Fruit fly (Drosophila melanogaster): ENCODE results near the gene tplus3b.

The tplus3b gene

DNA sequence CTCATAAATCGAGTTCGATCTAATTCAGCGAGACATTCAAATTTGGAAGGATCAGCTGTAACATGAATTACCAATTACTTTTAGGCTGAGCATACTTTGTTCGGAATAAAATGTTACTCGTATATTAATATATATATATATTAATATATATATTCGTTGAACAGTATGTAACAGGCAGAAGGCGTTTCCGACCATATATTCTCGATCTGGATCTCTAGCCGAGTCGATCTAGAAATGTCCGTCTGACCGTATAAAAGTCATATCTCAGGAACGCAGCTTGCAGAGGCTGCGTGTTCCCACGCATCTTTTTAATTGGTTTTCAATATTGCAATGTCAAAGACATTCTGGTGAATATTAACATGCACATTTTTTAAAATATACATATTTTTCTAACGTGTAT lies at the start of gene tplus3b:
tplus3b (minus strand) TSS at position 101 of the 400 bp plus-strand sequence.
- TF ChIP-seq Myc (optimal IDR thresholded peaks at IDR 0.05) (no peak), ttk (optimal IDR thresholded peaks at IDR 0.05) (no peak)

DNA sequence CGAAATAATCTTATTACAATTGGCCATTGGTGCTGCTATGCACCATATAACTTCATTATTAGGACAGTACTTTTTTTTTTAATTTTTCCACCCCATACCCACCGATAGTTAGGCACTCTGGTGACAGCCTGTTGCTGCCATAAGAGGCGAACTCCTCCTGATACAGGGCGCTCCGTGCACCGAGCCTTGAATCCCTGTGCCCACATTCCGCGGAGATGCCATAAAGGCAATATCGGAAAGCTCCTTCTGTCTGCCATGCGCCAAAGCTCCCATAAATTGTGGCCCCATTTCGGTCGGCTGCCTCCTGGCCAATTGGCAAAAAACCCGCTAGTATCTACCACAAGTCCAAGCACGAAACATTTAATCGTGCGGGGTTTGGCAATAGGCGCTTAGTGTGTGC lies 49.0 kb upstream of the tplus3b start:
- TF ChIP-seq Sin3A (optimal IDR thresholded peaks at IDR 0.05): no peak
- TF ChIP-seq ttk (optimal IDR thresholded peaks at IDR 0.05): no peak
- no peak for TF ChIP-seq psq (optimal IDR thresholded peaks at IDR 0.05)
- no peak for TF ChIP-seq insv (optimal IDR thresholded peaks at IDR 0.05)
- TF ChIP-seq h (optimal IDR thresholded peaks at IDR 0.05): no peak
- TF ChIP-seq Myc (optimal IDR thresholded peaks at IDR 0.05): no peak

DNA sequence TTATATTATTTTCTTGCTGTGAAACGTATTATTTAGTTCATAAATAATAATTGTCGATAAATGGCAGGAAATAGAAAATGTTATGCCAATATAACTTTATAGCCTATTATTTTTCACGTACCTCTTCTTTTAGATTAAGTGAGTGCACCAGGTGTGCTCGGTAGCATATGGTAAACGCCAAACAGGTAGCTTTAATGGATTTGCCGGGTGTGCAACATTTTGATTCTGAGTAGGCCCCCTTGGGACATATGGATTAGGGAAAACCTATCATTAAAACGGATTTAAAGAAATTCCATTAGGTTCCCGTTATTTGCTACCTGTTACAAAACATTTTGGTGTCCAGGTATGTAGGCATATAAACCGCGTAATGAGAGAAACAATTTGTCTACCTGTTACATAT lies 47.1 kb upstream of the tplus3b start, which contains the start of gene dunk:
dunk (plus strand) TSS at position 301 of the 400 bp plus-strand sequence.
- TF ChIP-seq ttk (optimal IDR thresholded peaks at IDR 0.05) (no peak), insv (optimal IDR thresholded peaks at IDR 0.05) (no peak), h (optimal IDR thresholded peaks at IDR 0.05) (no peak), Sin3A (optimal IDR thresholded peaks at IDR 0.05) (no peak), Myc (optimal IDR thresholded peaks at IDR 0.05) (no peak), psq (optimal IDR thresholded peaks at IDR 0.05) (no peak)

DNA sequence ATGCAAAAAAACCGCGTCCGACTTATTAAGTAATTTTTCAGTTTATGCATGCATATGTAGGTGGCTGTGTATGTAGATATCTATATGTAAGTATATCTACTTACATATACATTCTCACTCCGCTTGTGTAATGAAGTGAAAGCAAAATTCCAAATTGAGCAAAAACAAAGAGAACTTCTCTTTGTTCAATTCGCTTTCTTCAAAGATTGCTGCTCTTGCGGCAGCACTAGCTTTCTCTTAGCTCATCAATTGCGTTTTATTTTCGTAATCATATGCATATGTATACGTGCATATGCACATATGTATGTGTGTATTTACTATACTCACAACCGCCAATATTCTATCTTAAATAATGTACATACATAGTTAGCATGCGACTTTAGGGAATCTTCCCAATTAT lies 44.5 kb upstream of the tplus3b start:
- TF ChIP-seq Sin3A (optimal IDR thresholded peaks at IDR 0.05) (no peak), insv (optimal IDR thresholded peaks at IDR 0.05) (no peak), h (optimal IDR thresholded peaks at IDR 0.05) (no peak), psq (optimal IDR thresholded peaks at IDR 0.05) (no peak), Myc (optimal IDR thresholded peaks at IDR 0.05) (no peak), ttk (optimal IDR thresholded peaks at IDR 0.05) (no peak)

DNA sequence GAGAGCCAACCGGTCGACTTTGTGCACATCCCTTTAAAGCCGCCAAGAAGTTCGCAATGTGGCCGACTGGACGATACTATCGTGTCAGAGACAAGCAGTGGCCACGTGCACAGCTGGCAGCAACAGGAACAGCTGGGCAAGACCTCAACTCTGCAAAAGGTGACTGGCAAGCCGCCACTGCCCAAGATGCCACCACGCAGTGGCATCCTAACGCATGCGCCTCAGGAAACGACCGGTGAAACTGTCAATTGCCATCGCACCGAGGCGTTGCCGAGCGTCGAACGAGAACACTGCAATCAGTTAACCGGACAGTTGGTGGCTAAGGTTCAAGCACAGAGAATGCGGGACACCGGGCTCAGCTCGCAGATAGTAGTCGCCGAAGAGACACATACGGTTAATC lies 42.0 kb upstream of the tplus3b start:
- TF ChIP-seq ttk (optimal IDR thresholded peaks at IDR 0.05) (peak; percentile 19), Sin3A (optimal IDR thresholded peaks at IDR 0.05) (no peak)

DNA sequence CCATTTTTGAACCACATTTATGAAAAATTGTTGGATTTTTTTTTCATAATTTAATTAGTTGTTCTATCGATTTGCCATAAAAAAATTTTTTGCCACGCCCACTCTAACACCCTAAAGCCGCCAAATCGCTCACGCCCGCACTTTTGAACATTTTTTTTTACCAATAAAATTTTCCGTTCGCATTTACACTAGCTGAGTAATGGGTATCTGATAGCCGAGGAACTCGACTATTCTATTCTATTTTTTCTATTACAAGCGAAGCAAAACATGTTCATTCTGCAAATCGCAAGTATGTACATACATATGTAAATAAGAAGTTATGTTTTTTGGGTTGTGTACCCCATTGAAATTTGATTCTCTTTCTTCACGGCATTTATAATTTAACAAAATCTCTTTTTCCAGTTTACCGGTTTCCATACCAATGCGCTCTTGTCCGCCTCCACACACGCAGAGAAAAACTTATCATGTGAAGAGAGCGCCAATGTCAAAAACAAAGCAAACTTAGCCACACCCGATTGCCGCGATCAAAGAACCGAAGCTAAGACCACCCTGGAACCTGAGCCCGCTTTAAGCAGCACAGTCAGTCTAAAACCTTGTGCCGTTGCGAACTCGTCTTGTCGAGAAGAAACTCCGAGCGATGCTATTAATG lies 41.2 kb upstream of the tplus3b start:
- TF ChIP-seq insv (optimal IDR thresholded peaks at IDR 0.05) (no peak), h (optimal IDR thresholded peaks at IDR 0.05) (no peak), psq (optimal IDR thresholded peaks at IDR 0.05) (no peak), ttk (optimal IDR thresholded peaks at IDR 0.05) (no peak), Myc (optimal IDR thresholded peaks at IDR 0.05) (no peak), Sin3A (optimal IDR thresholded peaks at IDR 0.05) (no peak)

DNA sequence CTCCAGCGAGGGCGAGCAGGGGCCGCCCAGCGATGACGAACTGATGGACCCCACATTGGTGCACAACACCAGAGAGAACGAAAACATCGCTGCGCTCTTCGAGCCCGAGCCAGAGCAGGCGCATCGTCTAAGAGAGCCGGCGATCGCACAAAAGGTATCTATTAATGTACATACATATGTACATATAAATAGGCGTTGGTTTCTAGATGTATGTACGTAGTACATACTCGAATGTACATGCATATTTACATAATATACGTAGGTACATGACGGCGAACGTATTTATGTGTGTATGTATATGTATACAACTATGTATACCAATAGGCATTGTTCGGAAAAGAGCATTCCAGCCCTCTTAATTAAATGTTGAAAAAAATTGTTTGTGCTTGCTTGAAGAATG lies 39.9 kb upstream of the tplus3b start:
- no peak for TF ChIP-seq insv (optimal IDR thresholded peaks at IDR 0.05)
- TF ChIP-seq Sin3A (optimal IDR thresholded peaks at IDR 0.05): no peak
- TF ChIP-seq h (optimal IDR thresholded peaks at IDR 0.05): no peak
- TF ChIP-seq psq (optimal IDR thresholded peaks at IDR 0.05): no peak
- no peak for TF ChIP-seq Myc (optimal IDR thresholded peaks at IDR 0.05)
- no peak for TF ChIP-seq ttk (optimal IDR thresholded peaks at IDR 0.05)

DNA sequence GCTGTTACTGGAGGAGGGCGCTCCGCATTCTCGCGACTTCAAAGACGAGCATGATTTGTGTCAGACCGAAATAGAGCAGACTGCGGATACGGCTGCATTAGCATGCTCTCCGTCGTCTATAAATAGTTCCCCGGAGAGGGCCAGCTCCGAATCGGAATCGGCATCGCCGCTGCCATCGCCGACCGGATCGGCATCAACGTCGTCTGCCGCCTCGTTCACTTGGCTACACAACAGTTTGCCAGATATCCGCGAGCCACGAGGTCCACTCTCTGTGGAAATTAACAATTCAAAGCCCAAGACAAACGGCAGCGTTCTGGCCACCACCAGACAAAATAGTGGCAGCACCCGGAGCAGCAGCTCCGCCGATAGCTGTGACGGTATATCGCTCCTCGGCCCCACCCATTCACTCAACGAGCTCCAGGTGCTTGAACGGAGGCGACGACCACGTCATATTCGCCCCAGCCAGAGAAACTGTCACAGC lies 38.5 kb upstream of the tplus3b start:
- TF ChIP-seq insv (optimal IDR thresholded peaks at IDR 0.05) (no peak), psq (optimal IDR thresholded peaks at IDR 0.05) (no peak), h (optimal IDR thresholded peaks at IDR 0.05) (no peak), Myc (optimal IDR thresholded peaks at IDR 0.05) (no peak)

DNA sequence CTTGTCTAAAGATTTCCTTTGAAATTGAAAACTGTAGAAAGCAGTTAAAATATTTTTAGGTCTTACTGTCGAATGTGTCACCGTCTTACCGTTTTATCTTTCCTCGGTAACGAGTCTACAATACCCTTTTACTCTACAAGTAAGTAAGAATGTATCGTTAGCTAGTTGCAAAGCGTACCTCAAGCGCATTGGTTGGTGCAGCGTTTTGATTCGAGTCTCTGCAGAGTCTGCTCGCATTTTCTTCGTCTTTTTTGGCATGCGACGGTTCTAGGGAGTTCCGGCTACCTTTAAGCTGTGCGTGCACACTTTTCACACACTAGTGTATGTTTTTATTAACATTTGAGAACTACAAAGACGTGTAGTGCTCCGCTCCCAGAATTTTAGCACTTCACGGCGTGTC lies 35.8 kb upstream of the tplus3b start:
- TF ChIP-seq h (optimal IDR thresholded peaks at IDR 0.05): no peak
- TF ChIP-seq insv (optimal IDR thresholded peaks at IDR 0.05): no peak
- no peak for TF ChIP-seq Sin3A (optimal IDR thresholded peaks at IDR 0.05)
- no peak for TF ChIP-seq psq (optimal IDR thresholded peaks at IDR 0.05)
- no peak for TF ChIP-seq Myc (optimal IDR thresholded peaks at IDR 0.05)
- no peak for TF ChIP-seq ttk (optimal IDR thresholded peaks at IDR 0.05)

DNA sequence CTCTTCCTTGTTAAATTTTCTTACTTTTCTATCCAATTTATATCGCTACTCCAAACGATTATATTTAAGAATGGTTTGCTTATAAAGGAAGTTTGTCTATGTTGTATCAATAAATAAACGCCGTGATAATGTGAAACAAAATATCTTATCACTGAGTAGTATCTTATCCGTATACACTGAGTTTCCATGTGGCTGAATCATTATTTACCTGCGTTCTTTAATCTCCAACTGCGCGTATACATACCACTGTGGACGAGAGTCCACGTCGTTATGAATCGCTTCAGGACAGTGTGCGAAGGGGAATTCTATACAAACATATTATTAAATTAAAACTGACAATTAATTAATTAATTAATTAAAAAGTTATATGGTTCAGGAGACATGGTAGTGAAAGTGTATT lies 35.2 kb upstream of the tplus3b start:
- TF ChIP-seq insv (optimal IDR thresholded peaks at IDR 0.05) (no peak), psq (optimal IDR thresholded peaks at IDR 0.05) (no peak), Myc (optimal IDR thresholded peaks at IDR 0.05) (no peak), ttk (optimal IDR thresholded peaks at IDR 0.05) (no peak), Sin3A (optimal IDR thresholded peaks at IDR 0.05) (no peak), h (optimal IDR thresholded peaks at IDR 0.05) (no peak)

DNA sequence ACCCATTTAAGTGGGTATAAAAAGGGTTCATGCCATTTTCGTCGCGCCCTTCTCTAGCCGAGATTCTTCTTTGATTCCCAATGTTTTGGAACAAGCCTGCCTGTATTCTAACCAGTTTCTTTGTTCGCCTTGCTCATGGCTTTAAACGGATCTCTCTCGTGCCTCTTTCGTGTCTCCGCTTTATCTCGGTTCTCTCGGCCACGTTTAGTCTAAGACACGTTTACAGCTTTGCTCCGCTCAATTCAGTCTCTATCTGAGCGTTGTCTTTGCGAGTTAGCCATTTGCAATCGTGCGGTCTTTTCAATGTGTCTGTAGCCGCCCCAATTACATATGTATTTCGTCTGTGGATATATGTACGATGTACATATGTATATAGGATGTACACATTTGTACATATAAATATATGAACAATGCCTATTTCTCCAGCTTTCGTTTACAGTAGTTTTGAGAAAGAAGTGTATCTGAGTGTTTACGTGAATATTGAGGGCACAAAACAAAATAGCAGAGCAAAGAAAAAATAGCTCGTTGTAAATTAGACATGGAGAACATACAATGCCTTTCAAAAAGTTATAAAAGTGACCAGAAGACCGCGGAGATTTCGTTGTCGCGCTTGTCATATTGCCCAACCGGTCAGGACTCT lies 30.0 kb upstream of the tplus3b start:
- no peak for TF ChIP-seq insv (optimal IDR thresholded peaks at IDR 0.05)
- TF ChIP-seq psq (optimal IDR thresholded peaks at IDR 0.05): no peak
- TF ChIP-seq ttk (optimal IDR thresholded peaks at IDR 0.05): no peak
- TF ChIP-seq Sin3A (optimal IDR thresholded peaks at IDR 0.05): no peak
- TF ChIP-seq h (optimal IDR thresholded peaks at IDR 0.05): no peak
- TF ChIP-seq Myc (optimal IDR thresholded peaks at IDR 0.05): no peak

DNA sequence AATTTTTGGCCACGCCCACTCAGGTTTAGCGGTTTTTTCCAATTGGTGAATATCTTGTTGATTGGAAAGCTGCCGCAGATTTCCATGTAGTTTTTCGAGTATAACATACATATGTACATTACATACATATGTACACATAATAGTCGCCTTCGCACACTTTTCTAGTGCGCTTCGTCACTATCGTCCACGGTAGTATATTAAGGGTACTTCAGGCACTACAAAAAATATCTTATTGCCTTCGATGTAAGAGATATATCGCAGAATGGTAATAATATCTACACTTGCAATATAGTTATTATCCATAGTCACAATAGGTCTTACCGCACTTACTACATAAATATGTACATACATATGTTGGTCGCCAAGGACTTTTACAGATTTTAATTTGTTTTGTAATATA lies 28.8 kb upstream of the tplus3b start:
- no peak for TF ChIP-seq Myc (optimal IDR thresholded peaks at IDR 0.05)
- no peak for TF ChIP-seq Sin3A (optimal IDR thresholded peaks at IDR 0.05)
- TF ChIP-seq insv (optimal IDR thresholded peaks at IDR 0.05): no peak
- no peak for TF ChIP-seq ttk (optimal IDR thresholded peaks at IDR 0.05)
- no peak for TF ChIP-seq h (optimal IDR thresholded peaks at IDR 0.05)
- no peak for TF ChIP-seq psq (optimal IDR thresholded peaks at IDR 0.05)

DNA sequence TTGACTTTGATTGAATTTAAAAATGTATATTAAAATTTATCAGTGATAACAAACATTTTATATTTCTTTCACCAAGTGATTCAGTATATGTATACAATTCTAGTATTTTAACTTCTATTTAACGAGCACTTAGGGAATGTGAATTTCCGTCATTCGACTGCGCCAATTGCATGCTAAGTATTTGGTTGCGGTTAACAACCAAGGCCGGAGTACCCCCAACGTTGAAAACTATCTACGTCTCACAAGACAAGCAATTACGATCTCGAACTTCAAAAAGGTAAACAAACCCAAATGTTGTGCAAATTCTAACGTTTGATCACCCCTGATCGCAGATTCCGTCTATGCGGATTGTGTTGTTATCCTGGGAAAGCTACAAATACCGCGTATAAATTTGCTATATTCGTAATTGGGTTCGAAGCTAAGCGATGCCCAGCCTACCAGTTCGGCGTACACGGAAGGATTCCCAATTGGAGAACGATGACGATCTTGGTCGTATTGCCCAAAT lies 27.0 kb upstream of the tplus3b start, which contains the start of gene CG42748:
CG42748 (plus strand) TSS at position 51 of the 505 bp plus-strand sequence.
- no peak for TF ChIP-seq psq (optimal IDR thresholded peaks at IDR 0.05)
- TF ChIP-seq h (optimal IDR thresholded peaks at IDR 0.05): no peak
- no peak for TF ChIP-seq insv (optimal IDR thresholded peaks at IDR 0.05)
